Worm (Caenorhabditis elegans): Measurements from ENCODE around the gene best-14.

The best-14 gene

ce11 chrV:10549717-10550116 lies 8.1 kb upstream of the best-14 start, which contains the start of gene F32G8.2:
TSS of gene F32G8.2 (plus strand) at chrV:10550017.
- TF ChIP-seq ceh-63 (GFP tag; optimal IDR thresholded peaks at IDR 0.05) = no peak
- no peak for TF ChIP-seq zip-4 (GFP tag; optimal IDR thresholded peaks at IDR 0.05)
- TF ChIP-seq lin-14 (GFP tag; optimal IDR thresholded peaks at IDR 0.05) = no peak
- no peak for TF ChIP-seq lin-39 (tag; optimal IDR thresholded peaks at IDR 0.05)
- no peak for TF ChIP-seq pax-3 (tag; optimal IDR thresholded peaks at IDR 0.05)
- no peak for TF ChIP-seq nhr-84 (tag; optimal IDR thresholded peaks at IDR 0.05)

DNA sequence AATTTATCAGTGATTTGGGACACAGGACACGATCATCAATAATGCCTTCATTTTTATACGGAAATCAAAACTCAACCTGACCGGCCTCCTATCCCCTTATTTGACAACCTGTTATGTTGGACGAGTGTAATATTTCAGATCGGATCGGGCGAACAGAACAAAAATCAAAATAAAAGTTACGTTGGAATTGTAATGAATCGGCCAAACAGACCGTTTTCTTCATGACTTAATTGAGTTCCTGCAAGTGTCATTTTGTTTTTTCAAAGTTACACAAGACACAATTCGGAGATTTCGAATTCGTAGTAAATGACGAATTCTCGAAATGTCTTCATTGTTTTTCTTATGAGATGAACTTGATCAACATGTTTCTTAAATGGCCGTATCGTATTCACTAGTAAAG lies 2.5 kb upstream of the best-14 start, which contains the start of gene F32G8.3:
F32G8.3 (minus strand) TSS at position 101 of the 400 bp plus-strand sequence.
- TF ChIP-seq Y116A8C.19 (tag; optimal IDR thresholded peaks at IDR 0.05; ENCODE audit: borderline replicate concordance) = no peak

ce11 chrV:10556362-10556761 lies 1.4 kb upstream of the best-14 start:
- TF ChIP-seq nhr-85 (tag) = peak; percentile 72
- TF ChIP-seq hlh-4 (tag; optimal IDR thresholded peaks at IDR 0.05) = no peak
- TF ChIP-seq lin-15B (tag; optimal IDR thresholded peaks at IDR 0.05) = no peak
- peak; percentile 42; the same call in 1 of the 2 replicates for TF ChIP-seq grh-1 (GFP tag; IDR thresholded peaks at IDR 0.05)
- TF ChIP-seq ces-1 (GFP tag; optimal IDR thresholded peaks at IDR 0.05) = no peak

DNA sequence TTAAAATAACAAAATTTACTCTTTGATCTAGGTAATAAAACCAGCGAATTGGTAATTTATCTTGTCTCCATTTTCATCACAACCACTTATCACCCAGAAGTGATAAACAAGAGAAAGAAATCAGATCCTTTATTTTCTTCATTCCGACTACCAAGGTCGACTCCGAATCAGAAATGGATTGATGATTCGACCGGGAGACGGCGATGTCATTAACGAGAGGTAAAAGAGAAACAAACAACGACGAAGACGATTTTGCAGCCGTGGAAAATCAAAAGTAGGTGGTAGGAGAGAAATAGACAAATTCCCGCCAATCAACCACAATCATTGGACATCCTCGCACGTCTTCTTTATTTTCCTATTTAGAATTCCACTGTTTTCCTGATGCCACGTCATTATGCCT lies 682 bp upstream of the best-14 start:
- TF ChIP-seq nhr-71 (tag; optimal IDR thresholded peaks at IDR 0.05) (peak; percentile 41), grh-1 (GFP tag; IDR thresholded peaks at IDR 0.05) (0 out of 2 replicates have a peak, but pooled peaks have one; percentile 19), nhr-85 (tag) (peak; percentile 87), C16A3.4 (tag; optimal IDR thresholded peaks at IDR 0.05) (peak; percentile 9), unc-130 (tag; optimal IDR thresholded peaks at IDR 0.05) (peak; percentile 57), rnt-1 (tag; optimal IDR thresholded peaks at IDR 0.05) (no peak), hpl-2 (GFP tag; optimal IDR thresholded peaks at IDR 0.05) (no peak), unc-98 (GFP tag; IDR thresholded peaks at IDR 0.05) (no peak), dpl-1 (GFP tag; optimal IDR thresholded peaks at IDR 0.05) (peak in 1 of 3 experiments; percentile 14), nhr-20 (tag; optimal IDR thresholded peaks at IDR 0.05) (peak; percentile 48), vab-15 (tag; optimal IDR thresholded peaks at IDR 0.05) (peak; percentile 71), blmp-1 (tag; optimal IDR thresholded peaks at IDR 0.05) (peak; percentile 90), efl-1 (optimal IDR thresholded peaks at IDR 0.05) (no peak), efl-1 (GFP tag; optimal IDR thresholded peaks at IDR 0.05 in 1 of 2) (peak in 1 of 2 experiments; percentile 67), nhr-19 (GFP tag; conservative IDR thresholded peaks at IDR 0.05) (peak; percentile 7; the same call in 1 of the 2 replicates), elt-3 (tag; optimal IDR thresholded peaks at IDR 0.05) (peak in 5 of 6 experiments; percentile 45 to 80 (median 69)), xbp-1 (tag; optimal IDR thresholded peaks at IDR 0.05) (no peak)

- no peak for TF ChIP-seq irx-1 (tag; optimal IDR thresholded peaks at IDR 0.05)
These were observed 2.8 kb downstream of the best-14 start, which contains the start of gene col-152 for ce11 chrV:10560621-10561020. TSS of gene col-152 (plus strand) at chrV:10560921.

DNA sequence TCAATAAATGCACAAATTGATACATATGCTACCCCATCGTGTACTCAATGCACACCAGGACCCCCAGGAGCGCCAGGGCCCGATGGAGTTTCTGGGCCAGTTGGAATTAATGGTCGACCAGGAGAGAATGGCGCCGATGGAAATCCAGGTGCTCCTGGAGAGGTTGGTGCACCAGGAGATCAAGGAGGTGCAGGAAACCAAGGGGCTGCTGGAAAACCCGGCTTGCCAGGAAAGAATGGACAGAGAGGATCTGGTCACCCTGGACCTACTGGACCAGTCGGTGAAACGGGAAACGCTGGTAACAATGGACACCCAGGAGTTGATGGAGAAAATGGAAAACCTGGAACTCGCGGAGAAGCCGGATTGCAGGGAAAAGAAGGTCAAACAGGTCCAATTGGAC lies 3.9 kb downstream of the best-14 start:
- TF ChIP-seq ama-1 (optimal IDR thresholded peaks at IDR 0.05) (no peak), nhr-12 (tag; optimal IDR thresholded peaks at IDR 0.05) (no peak), Y116A8C.19 (tag; optimal IDR thresholded peaks at IDR 0.05; ENCODE audit: borderline replicate concordance) (no peak), sup-37 (GFP tag; optimal IDR thresholded peaks at IDR 0.05) (no peak)

ce11 chrV:10562817-10563216 lies 5.0 kb downstream of the best-14 start:
- TF ChIP-seq hlh-17 (GFP tag; optimal IDR thresholded peaks at IDR 0.05; ENCODE audit: borderline replicate concordance) = no peak
- TF ChIP-seq elt-2 (tag; optimal IDR thresholded peaks at IDR 0.05) = peak; percentile 52
